Fruit fly (Drosophila melanogaster) whole organism: ENCODE measurements around the gene noc.

Experiments
- CG8478 ChIP-seq: fragments of >200 bp; optimal IDR thresholded peaks from 2 replicates; lab custom pipeline; 2018; ENCODE audit warnings: inconsistent platforms
- psq ChIP-seq: fragments of >200 bp; optimal IDR thresholded peaks from 2 replicates; lab custom pipeline; 2017
- usp ChIP-seq: fragments of >200 bp; optimal IDR thresholded peaks from 2 replicates; lab custom pipeline; 2017; ENCODE audit warnings: missing biosample characterization, missing genetic modification characterization, mixed read lengths

- no peak for TF ChIP-seq usp (GFP tag; lab: Kevin White, UChicago)
- no peak for TF ChIP-seq psq (lab: Kevin White, UChicago)
- TF ChIP-seq CG8478 (lab: Kevin White, UChicago), result no peak
Observed at dm6 chr2L:14527200-14527797, 36.6 kb downstream of the noc start.
